Worm (Caenorhabditis elegans): Measurements from ENCODE around the gene R09D1.14.

DNA sequence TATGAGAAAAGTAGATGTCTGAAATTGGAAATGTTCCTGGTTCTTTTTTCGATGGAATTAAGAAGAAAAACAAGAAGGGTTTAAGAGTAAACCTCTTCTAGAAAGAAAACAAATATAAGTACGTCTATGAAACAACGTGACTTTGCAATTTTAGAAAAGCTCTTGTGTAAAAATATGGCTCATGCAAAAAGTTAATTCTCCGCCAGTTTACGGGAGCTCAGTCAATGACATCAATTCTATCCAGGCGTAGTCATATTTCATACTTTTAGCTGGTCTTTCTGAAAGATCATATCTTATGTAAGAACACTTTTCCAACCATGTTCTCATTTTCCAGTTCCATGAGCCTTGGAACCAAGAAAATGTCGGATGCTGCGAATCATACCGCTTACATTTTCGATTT is 30.6 kb upstream of the R09D1.14 start:
- TF ChIP-seq F52B5.7 (tag; optimal IDR thresholded peaks at IDR 0.05) = no peak
- TF ChIP-seq atf-7 (tag; optimal IDR thresholded peaks at IDR 0.05) = no peak
- TF ChIP-seq nfya-1 (tag; optimal IDR thresholded peaks at IDR 0.05; ENCODE audit: borderline replicate concordance, insufficient read depth) = no peak
- TF ChIP-seq K12H6.12 (tag; optimal IDR thresholded peaks at IDR 0.05) = no peak
- no peak for TF ChIP-seq nhr-90 (tag; optimal IDR thresholded peaks at IDR 0.05)

Measured in whole organism, young adult.